Fruit fly (Drosophila melanogaster) whole organism, embryonic: Measurements from ENCODE around the gene Elal.

ENCODE experiments used
- CG18011 ChIP-seq: fragments of 200-800 bp; sonication (Bioruptor generic); optimal IDR thresholded peaks from 2 replicates; lab custom pipeline; 2017; ENCODE audit warnings: missing biosample characterization, missing genetic modification characterization, mild to moderate bottlenecking, moderate library complexity, missing genotype
- Opbp ChIP-seq: fragments of 200-800 bp; sonication (Bioruptor generic); IDR thresholded peaks from 3 replicates; pipeline ENCODE4 v1.3.6; 2022; ENCODE audit warnings: missing biosample characterization, missing genetic modification characterization; ENCODE audit not compliant: partially characterized antibody
- ash1 ChIP-seq: fragments of 200-800 bp; sonication (Bioruptor generic); optimal IDR thresholded peaks from 2 replicates; lab custom pipeline; 2018; ENCODE audit warnings: missing biosample characterization, mild to moderate bottlenecking, missing genetic modification characterization

DNA sequence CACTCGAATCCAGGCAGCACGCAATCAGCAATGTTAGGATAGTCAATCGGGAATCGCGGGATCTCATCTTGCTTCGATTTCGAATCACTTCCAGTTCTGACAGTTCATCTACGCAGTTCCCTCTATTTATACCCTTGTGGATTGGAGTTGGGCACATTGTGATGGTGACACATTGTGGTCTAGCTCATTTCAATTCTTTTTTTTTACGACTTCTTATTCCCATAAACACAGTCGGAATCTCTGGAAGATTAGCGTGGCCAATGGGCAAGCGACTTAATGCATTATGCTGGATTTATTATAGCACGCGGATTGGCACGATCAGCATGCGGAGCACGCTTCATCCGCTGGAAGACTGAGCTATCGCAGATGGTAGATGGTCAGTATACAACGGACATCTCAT, 3.1 kb upstream of the Elal start, which contains the start of gene CG13640:
- TF ChIP-seq CG18011 (GFP tag; lab: Kevin White, UChicago) (no peak), Opbp (GFP tag; lab: Robert Waterston, UW) (no peak), ash1 (GFP tag; lab: Kevin White, UChicago) (no peak)
